Fruit fly (Drosophila melanogaster): ENCODE data around the gene CG43759.

DNA sequence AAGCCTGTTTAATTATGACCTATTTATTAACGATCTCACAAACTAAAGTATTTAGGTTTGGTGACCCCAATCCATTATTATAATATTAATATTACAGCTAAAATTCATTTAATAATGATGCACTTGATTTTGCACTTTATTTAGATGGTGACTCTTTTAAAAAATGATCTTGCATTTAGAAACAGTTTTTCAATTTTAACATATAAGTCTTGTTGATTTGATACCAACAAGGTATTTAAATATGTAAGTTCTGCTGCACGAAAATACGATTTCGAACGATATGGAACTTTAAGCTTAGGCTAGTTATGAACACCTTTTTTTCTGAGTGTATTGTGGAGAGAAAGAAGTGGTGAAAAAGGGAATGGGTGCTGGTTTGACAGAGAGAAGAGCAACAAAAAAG is 16.0 kb upstream of the CG43759 start:
- TF ChIP-seq CG4496 (GFP tag; IDR thresholded peaks at IDR 0.05) (no peak), Ets98B (GFP tag; IDR thresholded peaks at IDR 0.05) (no peak), CG8301 (tag; optimal IDR thresholded peaks at IDR 0.05) (no peak), CG34367 (tag; optimal IDR thresholded peaks at IDR 0.05) (no peak), fd96Ca (GFP tag; IDR thresholded peaks at IDR 0.05) (no peak), CG32121 (GFP tag; IDR thresholded peaks at IDR 0.05) (no peak), Pif1B (GFP tag; optimal IDR thresholded peaks at IDR 0.05) (no peak), rn (GFP tag; IDR thresholded peaks at IDR 0.05) (no peak), CG9948 (tag; optimal IDR thresholded peaks at IDR 0.05) (peak; percentile 33)
